Fruit fly (Drosophila melanogaster): ENCODE data around the gene Gdap1.

Gdap1 gene

dm6 chr3L:5186807-5187571 is 45.2 kb downstream of the Gdap1 start (continued):
- TF ChIP-seq Deaf1 (tag; optimal IDR thresholded peaks at IDR 0.05) = peak; percentile 63
- peak; percentile 87 for TF ChIP-seq CG15479 (GFP tag; optimal IDR thresholded peaks at IDR 0.05)
- no peak for TF ChIP-seq bbx (GFP tag; IDR thresholded peaks at IDR 0.05; ENCODE audit: partially characterized antibody)
- TF ChIP-seq CG9437 (GFP tag; optimal IDR thresholded peaks at IDR 0.05) = peak; percentile 57
- TF ChIP-seq CG11456 (GFP tag; IDR thresholded peaks at IDR 0.05) = peak; percentile 78
- no peak for TF ChIP-seq CG13287 (GFP tag; IDR thresholded peaks at IDR 0.05; ENCODE audit: partially characterized antibody)
- peak; percentile 56 for TF ChIP-seq stwl (tag; optimal IDR thresholded peaks at IDR 0.05)

DNA sequence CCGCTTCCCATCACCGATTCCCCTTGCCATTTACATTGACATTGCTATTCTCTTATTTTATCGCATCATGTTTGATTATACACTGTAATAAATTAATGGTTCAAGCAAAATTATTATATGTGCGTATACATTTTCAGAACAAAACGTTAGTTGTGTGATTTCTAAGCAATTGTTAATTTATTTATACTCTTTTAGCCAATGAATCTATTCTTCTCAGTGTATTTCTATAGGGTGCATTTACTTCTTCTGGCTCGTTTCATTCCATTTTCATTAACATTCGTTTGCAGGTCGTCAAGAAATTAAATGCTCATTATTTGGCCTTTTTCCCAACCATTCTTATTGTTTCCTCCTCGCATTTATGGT is 45.8 kb downstream of the Gdap1 start:
- peak; percentile 72 for TF ChIP-seq CG7839 (tag; optimal IDR thresholded peaks at IDR 0.05)
- peak; percentile 26 for TF ChIP-seq Fer1 (GFP tag; optimal IDR thresholded peaks at IDR 0.05)
- TF ChIP-seq crc (GFP tag; optimal IDR thresholded peaks at IDR 0.05) = no peak
- TF ChIP-seq jing (GFP tag; optimal IDR thresholded peaks at IDR 0.05) = peak; percentile 69
- TF ChIP-seq CG14050 (GFP tag; IDR thresholded peaks at IDR 0.05) = no peak
- TF ChIP-seq CG1024 (GFP tag; IDR thresholded peaks at IDR 0.05) = peak; percentile 54
- peak; percentile 45 for TF ChIP-seq Bdp1 (GFP tag; optimal IDR thresholded peaks at IDR 0.05)
- no peak for TF ChIP-seq CG15011 (GFP tag; optimal IDR thresholded peaks at IDR 0.05)
- no peak for TF ChIP-seq HmgD (GFP tag; optimal IDR thresholded peaks at IDR 0.05)
- no peak for TF ChIP-seq CG6813 (GFP tag; optimal IDR thresholded peaks at IDR 0.05)
- no peak for TF ChIP-seq luna (GFP tag; optimal IDR thresholded peaks at IDR 0.05)
- no peak for TF ChIP-seq sc (optimal IDR thresholded peaks at IDR 0.05)
- TF ChIP-seq sc (GFP tag; optimal IDR thresholded peaks at IDR 0.05) = peak; percentile 38
- TF ChIP-seq Dek (tag; optimal IDR thresholded peaks at IDR 0.05) = peak; percentile 9
- TF ChIP-seq Dip3 (GFP tag; optimal IDR thresholded peaks at IDR 0.05) = peak; percentile 21
- TF ChIP-seq CG12071 (GFP tag; optimal IDR thresholded peaks at IDR 0.05) = no peak
- TF ChIP-seq Atf-2 (GFP tag; optimal IDR thresholded peaks at IDR 0.05) = no peak
- TF ChIP-seq knrl (GFP tag; IDR thresholded peaks at IDR 0.05; ENCODE audit: partially characterized antibody) = no peak
- TF ChIP-seq CG34422 (GFP tag; IDR thresholded peaks at IDR 0.05) = peak; percentile 72; the same call in 2 of the 3 replicates
- TF ChIP-seq Hey (tag; optimal IDR thresholded peaks at IDR 0.05) = no peak
- no peak for TF ChIP-seq Antp (GFP tag; optimal IDR thresholded peaks at IDR 0.05)
- peak; percentile 52 for TF ChIP-seq Hsf (GFP tag; optimal IDR thresholded peaks at IDR 0.05)
- TF ChIP-seq YL-1 (GFP tag; optimal IDR thresholded peaks at IDR 0.05) = no peak
- no peak; the same call in 2 of the 3 replicates for TF ChIP-seq CG2889 (GFP tag; IDR thresholded peaks at IDR 0.05)
- no peak for TF ChIP-seq cg (GFP tag; optimal IDR thresholded peaks at IDR 0.05)
- TF ChIP-seq Oli (tag; optimal IDR thresholded peaks at IDR 0.05) = peak; percentile 65
- TF ChIP-seq ase (GFP tag; IDR thresholded peaks at IDR 0.05) = peak; percentile 34; the same call in 1 of the 3 replicates
- TF ChIP-seq br (optimal IDR thresholded peaks at IDR 0.05) = no peak
- peak; percentile 62; the same call in 1 of the 2 replicates for TF ChIP-seq CG14667 (GFP tag; IDR thresholded peaks at IDR 0.05)
- TF ChIP-seq CG34376 (GFP tag; optimal IDR thresholded peaks at IDR 0.05) = no peak
- TF ChIP-seq Xrp1 (GFP tag; IDR thresholded peaks at IDR 0.05) = peak; percentile 85
- no peak for TF ChIP-seq CG15479 (GFP tag; optimal IDR thresholded peaks at IDR 0.05)
- no peak for TF ChIP-seq CG13894 (tag; optimal IDR thresholded peaks at IDR 0.05)
- peak; percentile 0 for TF ChIP-seq CG17186 (GFP tag; optimal IDR thresholded peaks at IDR 0.05)
- no peak for TF ChIP-seq dm (GFP tag; optimal IDR thresholded peaks at IDR 0.05)
- TF ChIP-seq CG31224 (GFP tag; IDR thresholded peaks at IDR 0.05) = no peak
- TF ChIP-seq pum (GFP tag; optimal IDR thresholded peaks at IDR 0.05) = no peak
- TF ChIP-seq CG14710 (tag; optimal IDR thresholded peaks at IDR 0.05) = peak; percentile 46
- TF ChIP-seq CG4617 (GFP tag; optimal IDR thresholded peaks at IDR 0.05; ENCODE audit: borderline replicate concordance) = no peak
- TF ChIP-seq ci (GFP tag; IDR thresholded peaks at IDR 0.05) = peak; percentile 82
- TF ChIP-seq trem (tag; optimal IDR thresholded peaks at IDR 0.05) = peak; percentile 68
- no peak for TF ChIP-seq gcm2 (GFP tag; optimal IDR thresholded peaks at IDR 0.05)
- TF ChIP-seq Xbp1 (GFP tag; optimal IDR thresholded peaks at IDR 0.05) = peak; percentile 62

Measured in whole organism, embryonic.